Worm (Caenorhabditis elegans): ENCODE results near the gene prmt-4.

ce11 chrIV:630598-630997 lies 27.2 kb upstream of the prmt-4 start:
- no peak for TF ChIP-seq zag-1 (tag; optimal IDR thresholded peaks at IDR 0.05)
- no peak for TF ChIP-seq ztf-11 (tag; optimal IDR thresholded peaks at IDR 0.05)
- no peak for TF ChIP-seq elt-1 (tag; optimal IDR thresholded peaks at IDR 0.05)
- no peak for TF ChIP-seq egl-5 (tag; optimal IDR thresholded peaks at IDR 0.05)
- TF ChIP-seq lin-39 (tag; optimal IDR thresholded peaks at IDR 0.05): no peak
- no peak for TF ChIP-seq sea-2 (GFP tag; optimal IDR thresholded peaks at IDR 0.05)
- TF ChIP-seq nhr-12 (tag; optimal IDR thresholded peaks at IDR 0.05): no peak
- TF ChIP-seq aly-2 (tag; optimal IDR thresholded peaks at IDR 0.05): no peak
- TF ChIP-seq nhr-67 (tag; optimal IDR thresholded peaks at IDR 0.05): no peak
- TF ChIP-seq ceh-82 (tag; optimal IDR thresholded peaks at IDR 0.05): no peak

Measured in whole organism, L3 larva.